Fruit fly (Drosophila melanogaster) whole organism, prepupa: ENCODE data around the gene CecA1.
A peak's percentile ranks its signal among the peaks of the same experiment; 100 is the strongest.

ENCODE experiments used
- Blimp-1 ChIP-seq: fragments of 200-800 bp; sonication (Bioruptor generic); optimal IDR thresholded peaks from 3 replicates; lab custom pipeline; 2017; ENCODE audit warnings: missing biosample characterization, missing genetic modification characterization, mild to moderate bottlenecking, moderate library complexity, missing genetic modification reagents
- CG10631 ChIP-seq: fragments of 200-800 bp; sonication (Bioruptor generic); optimal IDR thresholded peaks from 2 replicates; lab custom pipeline; 2016; ENCODE audit warnings: missing biosample characterization, missing genetic modification characterization
- CG10669 ChIP-seq: fragments of 200-800 bp; sonication (Bioruptor generic); optimal IDR thresholded peaks from 3 replicates; lab custom pipeline; 2018; ENCODE audit warnings: missing biosample characterization, mild to moderate bottlenecking, missing genetic modification characterization, moderate library complexity
- CG11294 ChIP-seq: fragments of 200-800 bp; sonication (Bioruptor generic); IDR thresholded peaks from 2 replicates; pipeline ENCODE4 v1.3.6; 2022; ENCODE audit warnings: missing biosample characterization, missing genetic modification characterization
- CG11902 ChIP-seq: fragments of 200-800 bp; sonication (Bioruptor generic); optimal IDR thresholded peaks from 3 replicates; lab custom pipeline; 2016; ENCODE audit warnings: missing biosample characterization, missing genetic modification characterization
- CG15336 ChIP-seq: fragments of 200-800 bp; sonication (Bioruptor generic); IDR thresholded peaks from 2 replicates; pipeline ENCODE4 v1.3.6; 2022; ENCODE audit warnings: missing biosample characterization, missing genetic modification characterization
- CG1621 ChIP-seq: fragments of 200-800 bp; sonication (Bioruptor generic); optimal IDR thresholded peaks from 3 replicates; lab custom pipeline; 2018; ENCODE audit warnings: missing biosample characterization, mild to moderate bottlenecking, missing genetic modification characterization
- CG3032 ChIP-seq: fragments of 200-800 bp; optimal IDR thresholded peaks from 2 replicates; lab custom pipeline; 2019; ENCODE audit warnings: missing biosample characterization, mild to moderate bottlenecking, missing genetic modification characterization, moderate library complexity
- CG31627 ChIP-seq: fragments of 200-800 bp; sonication (Bioruptor generic); optimal IDR thresholded peaks from 3 replicates; lab custom pipeline; 2016; ENCODE audit warnings: missing biosample characterization, missing genetic modification characterization
- CG32006 ChIP-seq: fragments of 200-800 bp; sonication (Bioruptor generic); optimal IDR thresholded peaks from 3 replicates; lab custom pipeline; 2017; ENCODE audit warnings: missing biosample characterization, mild to moderate bottlenecking, missing genetic modification characterization
- CG34406 ChIP-seq: fragments of 200-800 bp; sonication (Bioruptor generic); optimal IDR thresholded peaks from 3 replicates; lab custom pipeline; 2016; ENCODE audit warnings: missing biosample characterization, missing genetic modification characterization
- CG3919 ChIP-seq: fragments of 200-800 bp; sonication (Bioruptor generic); optimal IDR thresholded peaks from 3 replicates; lab custom pipeline; 2016; ENCODE audit warnings: missing biosample characterization, missing genetic modification characterization
- CG4318 ChIP-seq: fragments of 200-800 bp; sonication (Bioruptor generic); optimal IDR thresholded peaks from 3 replicates; lab custom pipeline; 2017; ENCODE audit warnings: missing biosample characterization, mild to moderate bottlenecking, missing genetic modification characterization
- CG6163 ChIP-seq: fragments of 200-800 bp; sonication (Bioruptor generic); IDR thresholded peaks from 3 replicates; pipeline ENCODE4 v1.3.6; 2022; ENCODE audit warnings: missing biosample characterization, missing genetic modification characterization
- CG6792 ChIP-seq: fragments of 200-800 bp; sonication (Bioruptor generic); optimal IDR thresholded peaks from 3 replicates; lab custom pipeline; 2016; ENCODE audit warnings: missing biosample characterization, missing genetic modification characterization
- CG6854 ChIP-seq: fragments of 200-800 bp; sonication (Bioruptor generic); optimal IDR thresholded peaks from 2 replicates; lab custom pipeline; 2017; ENCODE audit warnings: missing biosample characterization, mild to moderate bottlenecking, missing genetic modification characterization
- CG7368 ChIP-seq: fragments of 200-800 bp; sonication (Bioruptor generic); optimal IDR thresholded peaks from 3 replicates; lab custom pipeline; 2016; ENCODE audit warnings: missing biosample characterization, missing genetic modification characterization
- CG9139 ChIP-seq: fragments of 200-800 bp; sonication (Bioruptor generic); optimal IDR thresholded peaks from 3 replicates; lab custom pipeline; 2017; ENCODE audit warnings: missing biosample characterization, mild to moderate bottlenecking, missing genetic modification characterization
- Eip75B ChIP-seq: fragments of 200-800 bp; sonication (Bioruptor generic); optimal IDR thresholded peaks from 3 replicates; lab custom pipeline; 2016; ENCODE audit warnings: missing biosample characterization, missing genetic modification characterization
- Eip78C ChIP-seq: fragments of 200-800 bp; sonication (Bioruptor generic); peaks from one replicate; lab custom pipeline; 2016; ENCODE audit warnings: missing biosample characterization, missing genetic modification characterization
- Ets21C ChIP-seq: fragments of 200-800 bp; sonication (Bioruptor generic); optimal IDR thresholded peaks from 3 replicates; lab custom pipeline; 2016; ENCODE audit warnings: missing biosample characterization, missing genetic modification characterization
- Ets96B ChIP-seq: fragments of 200-800 bp; optimal IDR thresholded peaks from 2 replicates; lab custom pipeline; 2019; ENCODE audit warnings: missing biosample characterization, mild to moderate bottlenecking, missing genetic modification characterization, moderate library complexity
- Gug ChIP-seq: fragments of 200-800 bp; sonication (Bioruptor generic); IDR thresholded peaks from 2 replicates; pipeline ENCODE4 v1.3.6; 2022; ENCODE audit warnings: missing biosample characterization, missing genetic modification characterization
- Hr38 ChIP-seq: sonication (Bioruptor generic); optimal IDR thresholded peaks from 2 replicates; lab custom pipeline; 2016; ENCODE audit warnings: missing biosample characterization, missing genetic modification characterization
- Hr39 ChIP-seq: fragments of 200-800 bp; sonication (Bioruptor generic); optimal IDR thresholded peaks from 2 replicates; lab custom pipeline; 2016; ENCODE audit warnings: missing biosample characterization, missing genetic modification characterization
- Hr4 ChIP-seq: fragments of 200-800 bp; sonication (Bioruptor generic); optimal IDR thresholded peaks from 3 replicates; lab custom pipeline; 2016; ENCODE audit warnings: missing biosample characterization, missing genetic modification characterization
- Met ChIP-seq: fragments of 200-800 bp; sonication (Bioruptor generic); optimal IDR thresholded peaks from 3 replicates; lab custom pipeline; 2016; ENCODE audit warnings: missing biosample characterization, missing genetic modification characterization
- OdsH ChIP-seq: fragments of 200-800 bp; sonication (Bioruptor generic); optimal IDR thresholded peaks from 3 replicates; lab custom pipeline; 2016; ENCODE audit warnings: missing biosample characterization, missing genetic modification characterization
- Smox ChIP-seq: fragments of 200-800 bp; sonication (Bioruptor generic); optimal IDR thresholded peaks from 3 replicates; lab custom pipeline; 2016; ENCODE audit warnings: missing biosample characterization, missing genetic modification characterization
- Sox14 ChIP-seq: fragments of 200-800 bp; sonication (Bioruptor generic); optimal IDR thresholded peaks from 3 replicates; lab custom pipeline; 2016; ENCODE audit warnings: missing biosample characterization, missing genetic modification characterization
- achi ChIP-seq: fragments of 200-800 bp; sonication (Bioruptor generic); optimal IDR thresholded peaks from 3 replicates; lab custom pipeline; 2016; ENCODE audit warnings: missing biosample characterization, missing genetic modification characterization
- cyc ChIP-seq: fragments of 200-800 bp; sonication (Bioruptor generic); optimal IDR thresholded peaks from 3 replicates; lab custom pipeline; 2016; ENCODE audit warnings: missing biosample characterization, missing genetic modification characterization
- dac ChIP-seq: fragments of 200-800 bp; sonication (Bioruptor generic); optimal IDR thresholded peaks from 2 replicates; lab custom pipeline; 2017; ENCODE audit warnings: missing biosample characterization, mild to moderate bottlenecking, missing genetic modification characterization
- dsx ChIP-seq: fragments of 200-800 bp; optimal IDR thresholded peaks from 3 replicates; lab custom pipeline; 2019; ENCODE audit warnings: missing biosample characterization, mild to moderate bottlenecking, missing genetic modification characterization, moderate library complexity; ENCODE audit not compliant: poor library complexity, severe bottlenecking
- eg ChIP-seq: fragments of 200-800 bp; sonication (Bioruptor generic); IDR thresholded peaks from 3 replicates; pipeline ENCODE4 v1.3.6; 2022; ENCODE audit warnings: missing biosample characterization, missing genetic modification characterization
- esn ChIP-seq: fragments of 200-800 bp; sonication (Bioruptor generic); optimal IDR thresholded peaks from 2 replicates; lab custom pipeline; 2016; ENCODE audit warnings: missing biosample characterization, mild to moderate bottlenecking, missing genetic modification characterization, moderate library complexity
- fd59A ChIP-seq: fragments of 200-800 bp; sonication (Bioruptor generic); optimal IDR thresholded peaks from 2 replicates; lab custom pipeline; 2017; ENCODE audit warnings: missing biosample characterization, mild to moderate bottlenecking, missing genetic modification characterization, missing genetic modification reagents
- fd85E ChIP-seq: fragments of 200-800 bp; sonication (Bioruptor generic); optimal IDR thresholded peaks from 3 replicates; lab custom pipeline; 2016; ENCODE audit warnings: missing biosample characterization, missing genetic modification characterization
- fkh ChIP-seq: fragments of 200-800 bp; sonication (Bioruptor generic); optimal IDR thresholded peaks from 3 replicates; lab custom pipeline; 2017; ENCODE audit warnings: missing biosample characterization, mild to moderate bottlenecking, missing genetic modification characterization, moderate library complexity
- lz ChIP-seq: fragments of 200-800 bp; sonication (Bioruptor generic); optimal IDR thresholded peaks from 3 replicates; lab custom pipeline; 2016; ENCODE audit warnings: missing biosample characterization, missing genetic modification characterization
- net ChIP-seq: fragments of 200-800 bp; sonication (Bioruptor generic); optimal IDR thresholded peaks from 3 replicates; lab custom pipeline; 2016; ENCODE audit warnings: missing biosample characterization, missing genetic modification characterization
- pdm3 ChIP-seq: fragments of 200-800 bp; sonication (Bioruptor generic); optimal IDR thresholded peaks from 3 replicates; lab custom pipeline; 2016; ENCODE audit warnings: missing biosample characterization, missing genetic modification characterization
- salr ChIP-seq, 2 experiments: fragments of 200-800 bp; sonication (Bioruptor generic); optimal IDR thresholded peaks; 3 replicates each; lab custom pipeline; 2016 to 2018; ENCODE audit warnings: missing biosample characterization in 2 of 2, missing genetic modification characterization in 2 of 2, mild to moderate bottlenecking in 1 of 2
- ss ChIP-seq, 2 experiments: fragments of 200-800 bp; sonication (Bioruptor generic); optimal IDR thresholded peaks; 2 replicates in 1 of 2; 3 replicates in 1 of 2; lab custom pipeline; 2017 to 2018; ENCODE audit warnings: mild to moderate bottlenecking in 2 of 2, missing biosample characterization in 2 of 2, missing genetic modification characterization in 2 of 2, moderate library complexity in 1 of 2
- svp ChIP-seq: fragments of 200-800 bp; sonication (Bioruptor generic); peaks from one replicate; lab custom pipeline; 2016; ENCODE audit warnings: missing biosample characterization, missing genetic modification characterization
- topi ChIP-seq: fragments of 200-800 bp; sonication (Bioruptor generic); optimal IDR thresholded peaks from 3 replicates; lab custom pipeline; 2016; ENCODE audit warnings: missing biosample characterization, missing genetic modification characterization
- vri ChIP-seq: fragments of 200-800 bp; sonication (Bioruptor generic); optimal IDR thresholded peaks from 3 replicates; lab custom pipeline; 2016; ENCODE audit warnings: missing biosample characterization, mild to moderate bottlenecking, missing genetic modification characterization

The CecA1 gene

dm6 chr3R:30255255-30256121, 44.8 kb downstream of the CecA1 start (continued):
- TF ChIP-seq CG3032 (tag; lab: Kevin White, UChicago) (peak; percentile 98), achi (GFP tag; lab: Kevin White, UChicago) (peak; percentile 96), Gug (GFP tag; lab: Robert Waterston, UW) (peak; percentile 81), fkh (GFP tag; lab: Kevin White, UChicago) (no peak), CG34406 (GFP tag; lab: Kevin White, UChicago) (peak; percentile 95), net (GFP tag; lab: Kevin White, UChicago) (peak; percentile 95), OdsH (GFP tag; lab: Kevin White, UChicago) (peak; percentile 93), Sox14 (GFP tag; lab: Kevin White, UChicago) (peak; percentile 95), Ets21C (GFP tag; lab: Kevin White, UChicago) (peak; percentile 75), CG6163 (peak; percentile 99), salr (GFP tag; optimal IDR thresholded peaks at IDR 0.05; lab: Kevin White, UChicago) (peak; percentile 91 to 93), eg (GFP tag; lab: Robert Waterston, UW) (peak; percentile 96), Ets96B (tag; lab: Kevin White, UChicago) (peak; percentile 98), CG11902 (GFP tag; lab: Kevin White, UChicago) (peak; percentile 74)

DNA sequence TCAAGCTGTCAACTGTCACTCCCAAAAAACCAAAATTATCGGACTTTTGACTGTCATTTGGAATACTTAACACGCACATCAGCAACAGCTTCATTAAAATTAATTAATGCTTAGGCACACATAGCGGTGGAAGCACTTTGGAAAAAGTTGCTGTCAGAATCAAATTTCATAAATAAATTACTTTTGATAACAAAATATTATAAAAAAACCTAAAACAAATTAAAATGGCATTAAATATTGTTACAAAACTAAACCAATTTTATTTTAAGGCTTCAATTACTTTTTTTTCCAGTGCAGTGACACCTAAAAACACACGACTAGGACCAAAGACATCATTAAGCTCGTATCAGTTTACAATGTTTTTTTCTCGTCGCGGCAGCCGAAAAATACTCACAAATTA, 45.6 kb downstream of the CecA1 start:
- peak; percentile 65 for TF ChIP-seq Met (GFP tag; lab: Kevin White, UChicago)
- TF ChIP-seq fd59A (GFP tag; lab: Kevin White, UChicago), result peak; percentile 62
- peak; percentile 21 for TF ChIP-seq net (GFP tag; lab: Kevin White, UChicago)
- TF ChIP-seq CG31627 (GFP tag; lab: Kevin White, UChicago), result peak; percentile 20
- peak; percentile 58 for TF ChIP-seq Smox (GFP tag; lab: Kevin White, UChicago)
- TF ChIP-seq CG11902 (GFP tag; lab: Kevin White, UChicago), result peak; percentile 19
- no peak for TF ChIP-seq CG6792 (GFP tag; lab: Kevin White, UChicago)
- TF ChIP-seq dac, result no peak
- TF ChIP-seq svp, result peak; percentile 51
- no peak for TF ChIP-seq Blimp-1
- peak; percentile 29 for TF ChIP-seq Hr39 (GFP tag; lab: Kevin White, UChicago)
- TF ChIP-seq OdsH (GFP tag; lab: Kevin White, UChicago), result peak; percentile 64
- peak; percentile 43 for TF ChIP-seq CG10631
- peak; percentile 37 for TF ChIP-seq lz (GFP tag; lab: Kevin White, UChicago)
- TF ChIP-seq CG4318 (GFP tag; lab: Kevin White, UChicago), result no peak
- TF ChIP-seq CG10669, result peak; percentile 56
- TF ChIP-seq CG3919, result peak; percentile 67
- TF ChIP-seq CG7368 (GFP tag; lab: Kevin White, UChicago), result peak; percentile 2
- TF ChIP-seq Eip78C (GFP tag; lab: Kevin White, UChicago), result peak; percentile 93
- TF ChIP-seq dsx, result no peak
- peak; percentile 44; the same call in 1 of the 2 replicates for TF ChIP-seq CG15336 (GFP tag; lab: Robert Waterston, UW)
- TF ChIP-seq CG11294 (GFP tag; lab: Robert Waterston, UW), result no peak
- no peak for TF ChIP-seq CG9139
- no peak for TF ChIP-seq fd85E (GFP tag; lab: Kevin White, UChicago)
- TF ChIP-seq CG1621 (tag; lab: Kevin White, UChicago), result no peak
- peak; percentile 59 for TF ChIP-seq eg (GFP tag; lab: Robert Waterston, UW)
- peak; percentile 49 for TF ChIP-seq CG32006 (GFP tag; lab: Kevin White, UChicago)
- no peak for TF ChIP-seq Eip75B (GFP tag; lab: Kevin White, UChicago)
- peak; percentile 65 for TF ChIP-seq esn (GFP tag; lab: Kevin White, UChicago)
- TF ChIP-seq Ets21C (GFP tag; lab: Kevin White, UChicago), result peak; percentile 17
- peak; percentile 52 for TF ChIP-seq pdm3 (GFP tag; lab: Kevin White, UChicago)
- TF ChIP-seq salr (GFP tag; optimal IDR thresholded peaks at IDR 0.05; lab: Kevin White, UChicago), result peak in 1 of 2 experiments; percentile 71
- peak; percentile 68 for TF ChIP-seq CG6163
- TF ChIP-seq Hr38 (GFP tag; lab: Kevin White, UChicago), result no peak
- peak; percentile 56 for TF ChIP-seq topi (GFP tag; lab: Kevin White, UChicago)
- peak in 1 of 2 experiments; percentile 2 for TF ChIP-seq ss (GFP tag; optimal IDR thresholded peaks at IDR 0.05; lab: Kevin White, UChicago)
- TF ChIP-seq cyc (GFP tag; lab: Kevin White, UChicago), result peak; percentile 32
- peak; percentile 31 for TF ChIP-seq Hr4 (GFP tag; lab: Kevin White, UChicago)
- TF ChIP-seq CG6854 (GFP tag; lab: Kevin White, UChicago), result no peak
- no peak for TF ChIP-seq vri (GFP tag; lab: Kevin White, UChicago)
